Worm (Caenorhabditis elegans) whole organism, L4 larva: Measurements from ENCODE around the gene oac-57.

ENCODE experiments used
- T20F7.1 ChIP-seq: fragments of 200-800 bp; sonication (Bioruptor generic); optimal IDR thresholded peaks from 2 replicates; lab custom pipeline; 2018; ENCODE audit warnings: mild to moderate bottlenecking, missing genetic modification characterization, missing compliant biosample characterization
- aha-1 ChIP-seq: fragments of 150-350 bp; peaks from one replicate; lab custom pipeline; 2014; ENCODE audit warnings: missing biosample characterization, missing genetic modification characterization
- ceh-20 ChIP-seq: fragments of 200-800 bp; sonication (Bioruptor generic); IDR thresholded peaks from 2 replicates; pipeline ENCODE4 v1.3.6; 2022; ENCODE audit warnings: missing genetic modification reagents, missing genetic modification characterization, missing compliant biosample characterization
- ceh-44 ChIP-seq: fragments of 200-800 bp; sonication (Bioruptor generic); IDR thresholded peaks from 2 replicates; pipeline ENCODE4 v1.3.6; 2022; ENCODE audit warnings: missing genetic modification reagents, missing genetic modification characterization, missing compliant biosample characterization
- daf-12 ChIP-seq: fragments of 150-350 bp; optimal IDR thresholded peaks from 2 replicates; lab custom pipeline; 2014; ENCODE audit warnings: missing biosample characterization, missing genetic modification reagents, missing genetic modification characterization
- daf-19 ChIP-seq: fragments of 200-800 bp; sonication (Bioruptor generic); conservative IDR thresholded peaks from 2 replicates; pipeline ENCODE4 v1.3.6; 2022; ENCODE audit warnings: missing genetic modification characterization, missing compliant biosample characterization
- fos-1 ChIP-seq: fragments of 150-350 bp; optimal IDR thresholded peaks from 2 replicates; lab custom pipeline; 2014; ENCODE audit warnings: missing biosample characterization, missing genetic modification characterization
- lin-29 ChIP-seq: fragments of 200-800 bp; sonication (Bioruptor generic); IDR thresholded peaks from 2 replicates; pipeline ENCODE4 v1.3.6; 2022; ENCODE audit warnings: missing genetic modification reagents, missing genetic modification characterization, missing compliant biosample characterization
- lsy-2 ChIP-seq, 2 experiments: fragments of 150-350 bp in 1 of 2; sonication (generic microtip) in 1 of 2; optimal IDR thresholded peaks; 2 replicates each; lab custom pipeline; 2014 to 2017; ENCODE audit warnings: missing biosample characterization in 2 of 2, missing genetic modification characterization in 2 of 2
- nhr-25 ChIP-seq: sonication (generic microtip); optimal IDR thresholded peaks from 2 replicates; lab custom pipeline; 2017; ENCODE audit warnings: missing genetic modification characterization, mild to moderate bottlenecking, missing compliant biosample characterization, antibody characterized with exemption, moderate library complexity, borderline replicate concordance; ENCODE audit not compliant: insufficient read depth
- unc-130 ChIP-seq: sonication (generic microtip); optimal IDR thresholded peaks from 2 replicates; lab custom pipeline; 2016; ENCODE audit warnings: missing genetic modification reagents, missing genetic modification characterization, missing compliant biosample characterization

The oac-57 gene

ce11 chrIV:12261353-12261752 lies 46.3 kb downstream of the oac-57 start, which contains the start of gene sre-14 (continued):
- TF ChIP-seq ceh-20 = no peak
- no peak for TF ChIP-seq daf-12 (tag; lab: Kevin White, UChicago)

- TF ChIP-seq nhr-25 (tag; lab: Kevin White, UChicago) (no peak), T20F7.1 (GFP tag; lab: Kevin White, UChicago) (no peak), ceh-44 (GFP tag; lab: Robert Waterston, UW) (no peak), lsy-2 (tag; optimal IDR thresholded peaks at IDR 0.05; lab: Kevin White, UChicago) (peak in 1 of 2 experiments; percentile 13), lin-29 (no peak), ceh-20 (no peak), daf-19 (GFP tag; lab: Robert Waterston, UW) (no peak), aha-1 (tag; lab: Kevin White, UChicago) (peak; percentile 27), fos-1 (tag; lab: Kevin White, UChicago) (no peak), unc-130 (GFP tag; lab: Kevin White, UChicago) (no peak)
These were observed 48.3 kb downstream of the oac-57 start, which contains the start of gene Y39C12A.9 for ce11 chrIV:12259161-12259870. Gene Y39C12A.9, minus strand, starts transcription at chrIV:12259211.
